Fruit fly (Drosophila melanogaster): ENCODE data around the gene CG1271.

The CG1271 gene

dm6 chr3L:3035769-3036583, 16.3 kb upstream of the CG1271 start:
- TF ChIP-seq Hey (tag; optimal IDR thresholded peaks at IDR 0.05): peak; percentile 29
- no peak for TF ChIP-seq tna (GFP tag; IDR thresholded peaks at IDR 0.05; ENCODE audit: partially characterized antibody)
- TF ChIP-seq HLH54F (GFP tag; optimal IDR thresholded peaks at IDR 0.05): peak; percentile 73
- no peak for TF ChIP-seq bbx (GFP tag; IDR thresholded peaks at IDR 0.05; ENCODE audit: partially characterized antibody)
- TF ChIP-seq CG12236 (GFP tag; optimal IDR thresholded peaks at IDR 0.05): peak; percentile 48
- TF ChIP-seq cato (GFP tag; optimal IDR thresholded peaks at IDR 0.05; ENCODE audit: borderline replicate concordance): peak; percentile 41
- TF ChIP-seq CG9876 (GFP tag; optimal IDR thresholded peaks at IDR 0.05): peak; percentile 33
- no peak for TF ChIP-seq Dip2 (GFP tag; IDR thresholded peaks at IDR 0.05)
- TF ChIP-seq CG7786 (GFP tag; optimal IDR thresholded peaks at IDR 0.05): peak; percentile 64
- peak; percentile 79 for TF ChIP-seq crc (GFP tag; optimal IDR thresholded peaks at IDR 0.05)
- TF ChIP-seq bsh (GFP tag; optimal IDR thresholded peaks at IDR 0.05): peak; percentile 73 to 88
- TF ChIP-seq psq (GFP tag; optimal IDR thresholded peaks at IDR 0.05): peak; percentile 28
- no peak for TF ChIP-seq CG11085 (GFP tag; IDR thresholded peaks at IDR 0.05)
- TF ChIP-seq CG7745 (tag; optimal IDR thresholded peaks at IDR 0.05): no peak
- peak; percentile 48 for TF ChIP-seq ac (GFP tag; optimal IDR thresholded peaks at IDR 0.05)
- peak; percentile 47 for TF ChIP-seq fu2 (GFP tag; optimal IDR thresholded peaks at IDR 0.05)
- TF ChIP-seq CG13123 (GFP tag; optimal IDR thresholded peaks at IDR 0.05): peak; percentile 60
- peak; percentile 87 for TF ChIP-seq CG1233 (GFP tag; optimal IDR thresholded peaks at IDR 0.05)
- peak; percentile 55 for TF ChIP-seq shn (GFP tag; optimal IDR thresholded peaks at IDR 0.05)
- peak; percentile 94 for TF ChIP-seq CG2678 (tag; optimal IDR thresholded peaks at IDR 0.05)
- TF ChIP-seq Rx (GFP tag; IDR thresholded peaks at IDR 0.05): no peak
- TF ChIP-seq unc-4 (GFP tag; IDR thresholded peaks at IDR 0.05; ENCODE audit: partially characterized antibody): no peak
- peak; percentile 87 for TF ChIP-seq dmrt99B (tag; optimal IDR thresholded peaks at IDR 0.05)
- TF ChIP-seq CG17802 (tag; optimal IDR thresholded peaks at IDR 0.05): peak; percentile 51
- TF ChIP-seq Mad (GFP tag; optimal IDR thresholded peaks at IDR 0.05): peak; percentile 54
- TF ChIP-seq kay (GFP tag; optimal IDR thresholded peaks at IDR 0.05): peak; percentile 60
- TF ChIP-seq dpn (GFP tag; optimal IDR thresholded peaks at IDR 0.05): peak; percentile 78 to 79
- peak; percentile 69; the same call in 1 of the 2 replicates for TF ChIP-seq sob (GFP tag; IDR thresholded peaks at IDR 0.05)
- peak; percentile 76 for TF ChIP-seq CG9437 (GFP tag; optimal IDR thresholded peaks at IDR 0.05)
- peak; percentile 38 for TF ChIP-seq trh (GFP tag; optimal IDR thresholded peaks at IDR 0.05)
- peak; percentile 68 for TF ChIP-seq sd (tag; optimal IDR thresholded peaks at IDR 0.05)
- TF ChIP-seq CG10565 (GFP tag; optimal IDR thresholded peaks at IDR 0.05): peak; percentile 50
- TF ChIP-seq CG31441 (GFP tag; IDR thresholded peaks at IDR 0.05): peak; percentile 87
- peak; percentile 55 for TF ChIP-seq tx (GFP tag; optimal IDR thresholded peaks at IDR 0.05)
- TF ChIP-seq Elba2 (GFP tag; optimal IDR thresholded peaks at IDR 0.05): no peak
- peak; percentile 59 for TF ChIP-seq CG8281 (tag; optimal IDR thresholded peaks at IDR 0.05)
- TF ChIP-seq toy (GFP tag; IDR thresholded peaks at IDR 0.05): 0 out of 2 replicates have a peak, but pooled peaks have one; percentile 9
- TF ChIP-seq CG12219 (GFP tag; optimal IDR thresholded peaks at IDR 0.05): peak; percentile 86
- peak; percentile 60 for TF ChIP-seq exex (tag; optimal IDR thresholded peaks at IDR 0.05)
- peak; percentile 60; the same call in 1 of the 3 replicates for TF ChIP-seq gce (GFP tag; IDR thresholded peaks at IDR 0.05)
- peak; percentile 68 for TF ChIP-seq CG16815 (GFP tag; optimal IDR thresholded peaks at IDR 0.05)
- TF ChIP-seq crol (GFP tag; IDR thresholded peaks at IDR 0.05): no peak
- no peak for TF ChIP-seq Dfd (GFP tag; optimal IDR thresholded peaks at IDR 0.05)
- peak; percentile 76 for TF ChIP-seq ems (GFP tag; optimal IDR thresholded peaks at IDR 0.05)
- peak; percentile 69 for TF ChIP-seq CG8290 (GFP tag; optimal IDR thresholded peaks at IDR 0.05)
- peak; percentile 5 to 69 for TF ChIP-seq CG8290 (tag; optimal IDR thresholded peaks at IDR 0.05)
- TF ChIP-seq sr (GFP tag; IDR thresholded peaks at IDR 0.05): no peak
- peak; percentile 19 for TF ChIP-seq yki (optimal IDR thresholded peaks at IDR 0.05)
- TF ChIP-seq CG10543 (GFP tag; optimal IDR thresholded peaks at IDR 0.05): peak; percentile 74
- TF ChIP-seq abd-A (tag; optimal IDR thresholded peaks at IDR 0.05): no peak
